Worm (Caenorhabditis elegans) whole organism, L3 larva: ENCODE data around the gene meg-2.

Experiments
- mdl-1 ChIP-seq: fragments of 150-350 bp; optimal IDR thresholded peaks from 2 replicates; lab custom pipeline; 2014; ENCODE audit warnings: missing biosample characterization, missing genetic modification characterization
- unc-62 ChIP-seq: fragments of 150-350 bp; sonication (generic microtip); optimal IDR thresholded peaks from 4 replicates; lab custom pipeline; 2014; ENCODE audit warnings: missing biosample characterization, missing genetic modification reagents, missing genetic modification characterization

- no peak for TF ChIP-seq mdl-1 (tag; lab: Kevin White, UChicago)
- no peak for TF ChIP-seq unc-62 (GFP tag; lab: Kevin White, UChicago)
These were observed at the start of gene meg-2 for ce11 chrX:13926029-13926428.
